Worm (Caenorhabditis elegans) whole organism, young adult: Measurements from ENCODE around the gene nprt-1.

ENCODE experiments used
- F10E7.11 ChIP-seq: sonication (generic microtip); optimal IDR thresholded peaks from 2 replicates; lab custom pipeline; 2017; ENCODE audit warnings: mild to moderate bottlenecking, missing genetic modification characterization, moderate library complexity, missing compliant biosample characterization
- ama-1 ChIP-seq, 3 experiments: fragments of 150-350 bp in 1 of 3; sonication (generic microtip) in 2 of 3; optimal IDR thresholded peaks; 2 replicates each; lab custom pipeline; 2014 to 2018; ENCODE audit warnings: missing biosample characterization in 2 of 3, missing genetic modification characterization in 2 of 3, missing genetic modification reagents in 2 of 3
- ccch-3 ChIP-seq: fragments of 200-800 bp; sonication (Bioruptor generic); optimal IDR thresholded peaks from 2 replicates; lab custom pipeline; 2018; ENCODE audit warnings: mild to moderate bottlenecking, missing genetic modification characterization, missing compliant biosample characterization
- ceh-100 ChIP-seq: fragments of 200-800 bp; sonication (Bioruptor generic); IDR thresholded peaks from 2 replicates; pipeline ENCODE4 v1.3.6; 2022; ENCODE audit warnings: missing genetic modification reagents, missing genetic modification characterization, missing compliant biosample characterization
- gei-17 ChIP-seq: fragments of 200-800 bp; sonication (Bioruptor generic); optimal IDR thresholded peaks from 2 replicates; lab custom pipeline; 2018; ENCODE audit warnings: mild to moderate bottlenecking, missing genetic modification characterization, missing compliant biosample characterization
- lsy-27 ChIP-seq: sonication (generic microtip); optimal IDR thresholded peaks from 2 replicates; lab custom pipeline; 2017; ENCODE audit warnings: missing genetic modification characterization, mild to moderate bottlenecking, missing compliant biosample characterization, antibody characterized with exemption, missing genotype, borderline replicate concordance; ENCODE audit not compliant: insufficient read depth
- nfya-1 ChIP-seq: sonication (generic microtip); optimal IDR thresholded peaks from 2 replicates; lab custom pipeline; 2017; ENCODE audit warnings: antibody characterized with exemption, missing compliant biosample characterization, missing genetic modification characterization, borderline replicate concordance; ENCODE audit not compliant: insufficient read depth
- nhr-80 ChIP-seq: sonication (generic microtip); optimal IDR thresholded peaks from 2 replicates; lab custom pipeline; 2016; ENCODE audit warnings: missing genetic modification characterization, missing compliant biosample characterization
- sea-2 ChIP-seq: fragments of 200-800 bp; sonication (Bioruptor generic); IDR thresholded peaks from 2 replicates; pipeline ENCODE4 v1.3.6; 2022; ENCODE audit warnings: missing genetic modification characterization, missing compliant biosample characterization
- snpc-4 ChIP-seq, 5 experiments: fragments of 150-350 bp in 1 of 5; sonication (generic microtip) in 4 of 5; optimal IDR thresholded peaks; 2 replicates each; lab custom pipeline; 2014 to 2018; ENCODE audit warnings: missing genetic modification characterization in 5 of 5, missing biosample characterization in 3 of 5, antibody characterized with exemption in 2 of 5, mild to moderate bottlenecking in 2 of 5, missing compliant biosample characterization in 2 of 5, missing genotype in 2 of 5, moderate library complexity in 2 of 5, missing genetic modification reagents in 1 of 5
- sptf-2 ChIP-seq: fragments of 200-800 bp; sonication (Bioruptor generic); optimal IDR thresholded peaks from 2 replicates; lab custom pipeline; 2018; ENCODE audit warnings: mild to moderate bottlenecking, missing genetic modification characterization, missing compliant biosample characterization

- TF ChIP-seq sptf-2 (GFP tag; lab: Kevin White, UChicago) (no peak), snpc-4 (GFP tag; optimal IDR thresholded peaks at IDR 0.05; lab: Kevin White, UChicago) (no peak), snpc-4 (tag; optimal IDR thresholded peaks at IDR 0.05; lab: Kevin White, UChicago) (no peak), F10E7.11 (tag; lab: Kevin White, UChicago) (no peak), gei-17 (GFP tag; lab: Kevin White, UChicago) (no peak), nfya-1 (tag; lab: Kevin White, UChicago) (no peak), sea-2 (GFP tag; lab: Robert Waterston, UW) (no peak), ceh-100 (GFP tag; lab: Robert Waterston, UW) (no peak), nhr-80 (tag; lab: Kevin White, UChicago) (no peak), lsy-27 (tag; lab: Kevin White, UChicago) (no peak), ama-1 (optimal IDR thresholded peaks at IDR 0.05; lab: Kevin White, UChicago) (no peak), ama-1 (GFP tag; optimal IDR thresholded peaks at IDR 0.05; lab: Kevin White, UChicago) (no peak), ccch-3 (GFP tag; lab: Kevin White, UChicago) (no peak)
These were observed 3.6 kb downstream of the nprt-1 start, which contains the start of gene dml-1 for ce11 chrIV:2886655-2887054.
